Fruit fly (Drosophila melanogaster) whole organism, embryonic: ENCODE results near the gene CG34429.

ENCODE experiments used
- CG11504 ChIP-seq: fragments of 200-800 bp; sonication (Bioruptor generic); optimal IDR thresholded peaks from 3 replicates; lab custom pipeline; 2019; ENCODE audit warnings: missing biosample characterization, mild to moderate bottlenecking, missing genetic modification characterization, moderate library complexity
- CG12299 ChIP-seq: fragments of 200-800 bp; sonication (Bioruptor generic); optimal IDR thresholded peaks from 2 replicates; lab custom pipeline; 2018; ENCODE audit warnings: missing biosample characterization, mild to moderate bottlenecking, missing genetic modification characterization
- CG12659 ChIP-seq: fragments of 200-800 bp; sonication (Bioruptor generic); optimal IDR thresholded peaks from 3 replicates; lab custom pipeline; 2017; ENCODE audit warnings: mild to moderate bottlenecking, missing biosample characterization, missing genetic modification reagents, missing genetic modification characterization
- CG12942 ChIP-seq: fragments of 200-800 bp; sonication (Bioruptor generic); optimal IDR thresholded peaks from 3 replicates; lab custom pipeline; 2016; ENCODE audit warnings: missing biosample characterization, missing genetic modification characterization
- CG13123 ChIP-seq: fragments of 200-800 bp; sonication (Bioruptor generic); optimal IDR thresholded peaks from 2 replicates; lab custom pipeline; 2016; ENCODE audit warnings: missing biosample characterization, missing genetic modification characterization
- CG13296 ChIP-seq: fragments of 200-800 bp; sonication (Bioruptor generic); optimal IDR thresholded peaks from 3 replicates; lab custom pipeline; 2018; ENCODE audit warnings: missing biosample characterization, mild to moderate bottlenecking, missing genetic modification characterization
- CG13424 ChIP-seq: fragments of 200-800 bp; sonication (Bioruptor generic); optimal IDR thresholded peaks from 2 replicates; lab custom pipeline; 2019; ENCODE audit warnings: missing biosample characterization, mild to moderate bottlenecking, missing genetic modification characterization, moderate library complexity
- CG14014 ChIP-seq: fragments of 200-800 bp; sonication (Bioruptor generic); IDR thresholded peaks from 2 replicates; pipeline ENCODE4 v1.3.6; 2022; ENCODE audit warnings: missing biosample characterization, missing genetic modification characterization
- CG14710 ChIP-seq: fragments of 200-800 bp; sonication (Bioruptor generic); optimal IDR thresholded peaks from 3 replicates; lab custom pipeline; 2019; ENCODE audit warnings: missing biosample characterization, mild to moderate bottlenecking, missing genetic modification characterization, moderate library complexity
- CG14965 ChIP-seq: fragments of 200-800 bp; sonication (Bioruptor generic); optimal IDR thresholded peaks from 2 replicates; lab custom pipeline; 2016; ENCODE audit warnings: missing biosample characterization, missing genetic modification characterization, borderline replicate concordance
- CG1603 ChIP-seq: fragments of 200-800 bp; sonication (Bioruptor generic); optimal IDR thresholded peaks from 2 replicates; lab custom pipeline; 2019; ENCODE audit warnings: missing biosample characterization, mild to moderate bottlenecking, missing genetic modification characterization, moderate library complexity
- CG16815 ChIP-seq: fragments of 200-800 bp; sonication (Bioruptor generic); optimal IDR thresholded peaks from 3 replicates; lab custom pipeline; 2017; ENCODE audit warnings: missing biosample characterization, mild to moderate bottlenecking, missing genetic modification characterization
- CG17186 ChIP-seq: fragments of 200-800 bp; sonication (Bioruptor generic); optimal IDR thresholded peaks from 3 replicates; lab custom pipeline; 2017; ENCODE audit warnings: missing biosample characterization, missing genetic modification reagents, missing genetic modification characterization
- CG17568 ChIP-seq: fragments of 200-800 bp; sonication (Bioruptor generic); optimal IDR thresholded peaks from 2 replicates; lab custom pipeline; 2018; ENCODE audit warnings: missing biosample characterization, mild to moderate bottlenecking, missing genetic modification characterization, moderate library complexity
- CG17829 ChIP-seq: fragments of 200-800 bp; optimal IDR thresholded peaks from 2 replicates; lab custom pipeline; 2019; ENCODE audit warnings: missing biosample characterization, mild to moderate bottlenecking, missing genetic modification characterization, moderate library complexity
- CG17912 ChIP-seq: fragments of 200-800 bp; sonication (Bioruptor generic); optimal IDR thresholded peaks from 2 replicates; lab custom pipeline; 2018; ENCODE audit warnings: missing biosample characterization, mild to moderate bottlenecking, missing genetic modification characterization
- CG1792 ChIP-seq: fragments of 200-800 bp; sonication (Bioruptor generic); optimal IDR thresholded peaks from 2 replicates; lab custom pipeline; 2016; ENCODE audit warnings: missing biosample characterization, missing genetic modification characterization
- CG1832 ChIP-seq: fragments of 200-800 bp; sonication (Bioruptor generic); optimal IDR thresholded peaks from 2 replicates; lab custom pipeline; 2017; ENCODE audit warnings: missing biosample characterization, mild to moderate bottlenecking, missing genetic modification characterization, inconsistent platforms
- CG31365 ChIP-seq: fragments of 200-800 bp; sonication (Bioruptor generic); optimal IDR thresholded peaks from 2 replicates; lab custom pipeline; 2018; ENCODE audit warnings: missing biosample characterization, mild to moderate bottlenecking, missing genetic modification characterization
- CG42726 ChIP-seq: fragments of 200-800 bp; sonication (Bioruptor generic); IDR thresholded peaks from 2 replicates; pipeline ENCODE4 v1.3.6; 2022; ENCODE audit warnings: missing biosample characterization, missing genetic modification characterization; ENCODE audit not compliant: partially characterized antibody
- CG4360 ChIP-seq: fragments of 200-800 bp; sonication (Bioruptor generic); IDR thresholded peaks from 2 replicates; pipeline ENCODE4 v1.3.6; 2022; ENCODE audit warnings: missing biosample characterization, missing genetic modification characterization
- CG43689 ChIP-seq: fragments of 200-800 bp; sonication (Bioruptor generic); IDR thresholded peaks from 2 replicates; pipeline ENCODE4 v1.3.6; 2022; ENCODE audit warnings: missing biosample characterization, missing genetic modification characterization
- CG8944 ChIP-seq: fragments of 200-800 bp; sonication (Bioruptor generic); optimal IDR thresholded peaks from 3 replicates; lab custom pipeline; 2016; ENCODE audit warnings: missing biosample characterization, missing genetic modification characterization
- CTCF ChIP-seq: fragments of 200-800 bp; sonication (Bioruptor generic); optimal IDR thresholded peaks from 2 replicates; lab custom pipeline; 2017; ENCODE audit warnings: missing biosample characterization, mild to moderate bottlenecking, missing genetic modification characterization, moderate library complexity
- Chrac-16 ChIP-seq: fragments of 200-800 bp; sonication (Bioruptor generic); optimal IDR thresholded peaks from 3 replicates; lab custom pipeline; 2016; ENCODE audit warnings: missing biosample characterization, missing genetic modification characterization
- Dip3 ChIP-seq: fragments of 200-800 bp; sonication (Bioruptor generic); optimal IDR thresholded peaks from 3 replicates; lab custom pipeline; 2016; ENCODE audit warnings: missing biosample characterization, missing genetic modification characterization
- E2f2 ChIP-seq: fragments of 200-800 bp; sonication (Bioruptor generic); IDR thresholded peaks from 2 replicates; pipeline ENCODE4 v1.3.6; 2022; ENCODE audit warnings: missing biosample characterization, missing genetic modification characterization
- Eip74EF ChIP-seq, 2 experiments: fragments of 200-800 bp in 1 of 2; fragments of >200 bp in 1 of 2; sonication (Bioruptor generic) in 1 of 2; optimal IDR thresholded peaks; 2 replicates each; lab custom pipeline; 2017 to 2019; ENCODE audit warnings: missing biosample characterization in 2 of 2, missing genetic modification characterization in 2 of 2, mild to moderate bottlenecking in 1 of 2, moderate library complexity in 1 of 2
- Fer2 ChIP-seq: fragments of 200-800 bp; sonication (Bioruptor generic); optimal IDR thresholded peaks from 2 replicates; lab custom pipeline; 2018; ENCODE audit warnings: missing biosample characterization, mild to moderate bottlenecking, missing genetic modification characterization, moderate library complexity
- Hmx ChIP-seq: fragments of 200-800 bp; sonication (Bioruptor generic); optimal IDR thresholded peaks from 2 replicates; lab custom pipeline; 2016; ENCODE audit warnings: missing biosample characterization, missing genetic modification characterization
- Mes4 ChIP-seq: fragments of 200-800 bp; sonication (Bioruptor generic); optimal IDR thresholded peaks from 2 replicates; lab custom pipeline; 2016; ENCODE audit warnings: missing biosample characterization, missing genetic modification characterization
- Oaz ChIP-seq: fragments of 200-800 bp; sonication (Bioruptor generic); IDR thresholded peaks from 2 replicates; pipeline ENCODE4 v1.3.6; 2022; ENCODE audit warnings: missing biosample characterization, missing genetic modification characterization
- Scr ChIP-seq: fragments of 200-800 bp; sonication (Bioruptor generic); IDR thresholded peaks from 2 replicates; pipeline ENCODE4 v1.3.6; 2022; ENCODE audit warnings: missing biosample characterization, missing genetic modification characterization; ENCODE audit not compliant: partially characterized antibody
- Stat92E ChIP-seq, 3 experiments: fragments of >200 bp in 2 of 3; fragments of 200-800 bp in 1 of 3; sonication (Bioruptor generic) in 1 of 3; optimal IDR thresholded peaks; 2 replicates each; lab custom pipeline; 2017 to 2019; ENCODE audit warnings: missing biosample characterization in 3 of 3, missing genetic modification characterization in 3 of 3, mild to moderate bottlenecking in 1 of 3, moderate library complexity in 1 of 3
- Xrp1 ChIP-seq: fragments of 200-800 bp; sonication (Bioruptor generic); IDR thresholded peaks from 2 replicates; pipeline ENCODE4 v1.3.6; 2022; ENCODE audit warnings: missing biosample characterization, missing genetic modification characterization
- ato ChIP-seq: fragments of 200-800 bp; sonication (Bioruptor generic); IDR thresholded peaks from 2 replicates; pipeline ENCODE4 v1.3.6; 2022; ENCODE audit warnings: missing biosample characterization, missing genetic modification characterization; ENCODE audit not compliant: partially characterized antibody
- bigmax ChIP-seq: fragments of 200-800 bp; sonication (Bioruptor generic); optimal IDR thresholded peaks from 2 replicates; lab custom pipeline; 2018; ENCODE audit warnings: missing biosample characterization, mild to moderate bottlenecking, missing genetic modification characterization
- chn ChIP-seq: fragments of 200-800 bp; sonication (Bioruptor generic); optimal IDR thresholded peaks from 2 replicates; lab custom pipeline; 2016; ENCODE audit warnings: missing biosample characterization, missing genetic modification characterization
- corto ChIP-seq: fragments of 200-800 bp; sonication (Bioruptor generic); optimal IDR thresholded peaks from 2 replicates; lab custom pipeline; 2016; ENCODE audit warnings: missing biosample characterization, mild to moderate bottlenecking, missing genetic modification characterization, moderate library complexity
- dan ChIP-seq: fragments of 200-800 bp; sonication (Bioruptor generic); IDR thresholded peaks from 2 replicates; pipeline ENCODE4 v1.3.6; 2022; ENCODE audit warnings: missing biosample characterization, missing genetic modification characterization
- dysf ChIP-seq: fragments of 200-800 bp; sonication (Bioruptor generic); IDR thresholded peaks from 3 replicates; pipeline ENCODE4 v1.3.6; 2022; ENCODE audit warnings: missing biosample characterization, missing genetic modification characterization
- fu2 ChIP-seq: fragments of 200-800 bp; sonication (Bioruptor generic); optimal IDR thresholded peaks from 2 replicates; lab custom pipeline; 2016; ENCODE audit warnings: missing biosample characterization, missing genetic modification characterization
- ken ChIP-seq: fragments of 200-800 bp; sonication (Bioruptor generic); IDR thresholded peaks from 3 replicates; pipeline ENCODE4 v1.3.6; 2022; ENCODE audit warnings: missing biosample characterization, missing genetic modification characterization
- otp ChIP-seq: fragments of 200-800 bp; sonication (Bioruptor generic); IDR thresholded peaks from 3 replicates; pipeline ENCODE4, ENCODE4 v1.3.6; 2022; ENCODE audit warnings: missing biosample characterization, missing genetic modification characterization
- pan ChIP-seq, 4 experiments: fragments of >200 bp in 3 of 4; fragments of 200-800 bp in 1 of 4; sonication (Bioruptor generic) in 1 of 4; optimal IDR thresholded peaks in 3 of 4; IDR thresholded peaks in 1 of 4; 2 replicates each; pipeline versions ENCODE4 v1.3.6 to Lab custom; 2017 to 2022; ENCODE audit warnings: missing biosample characterization in 2 of 4, missing genetic modification characterization in 2 of 4, mixed read lengths in 1 of 4
- salm ChIP-seq: fragments of 200-800 bp; sonication (Bioruptor generic); optimal IDR thresholded peaks from 2 replicates; lab custom pipeline; 2018; ENCODE audit warnings: missing biosample characterization, mild to moderate bottlenecking, missing genetic modification characterization
- seq ChIP-seq: fragments of 200-800 bp; sonication (Bioruptor generic); IDR thresholded peaks from 2 replicates; pipeline ENCODE4 v1.3.6; 2022; ENCODE audit warnings: missing biosample characterization, missing genetic modification characterization
- tna ChIP-seq: fragments of 200-800 bp; sonication (Bioruptor generic); IDR thresholded peaks from 2 replicates; pipeline ENCODE4 v1.3.6; 2022; ENCODE audit warnings: missing biosample characterization, missing genetic modification characterization; ENCODE audit not compliant: partially characterized antibody
- twi ChIP-seq: fragments of 200-800 bp; optimal IDR thresholded peaks from 2 replicates; lab custom pipeline; 2019; ENCODE audit warnings: missing biosample characterization, mild to moderate bottlenecking, missing genetic modification characterization, moderate library complexity

The CG34429 gene

dm6 chr3L:13017803-13018324, 45.0 kb upstream of the CG34429 start, which contains the start of the genes mRpL20 and Icmt (continued):
- TF ChIP-seq CG13123 (GFP tag; lab: Kevin White, UChicago) (peak; percentile 80), Fer2 (tag; lab: Kevin White, UChicago) (peak; percentile 60), CTCF (peak; percentile 37), Hmx (peak; percentile 34), ken (peak; percentile 97), CG12659 (GFP tag; lab: Kevin White, UChicago) (peak; percentile 96), CG14014 (GFP tag; lab: Robert Waterston, UW) (peak; percentile 92), CG16815 (GFP tag; lab: Kevin White, UChicago) (peak; percentile 88), CG1832 (GFP tag; lab: Kevin White, UChicago) (no peak), corto (GFP tag; lab: Kevin White, UChicago) (peak; percentile 52), Mes4 (GFP tag; lab: Kevin White, UChicago) (no peak), Oaz (GFP tag; lab: Robert Waterston, UW) (peak; percentile 93), CG17186 (GFP tag; lab: Kevin White, UChicago) (no peak), Scr (GFP tag; lab: Robert Waterston, UW) (peak; percentile 85), dysf (GFP tag; lab: Robert Waterston, UW) (peak; percentile 97), fu2 (no peak), CG13296 (peak; percentile 85), Dip3 (GFP tag; lab: Kevin White, UChicago) (peak; percentile 35), ato (GFP tag; lab: Robert Waterston, UW) (no peak; the same call in 1 of the 2 replicates), E2f2 (GFP tag; lab: Robert Waterston, UW) (peak; percentile 84), CG1792 (no peak), Eip74EF (GFP tag; optimal IDR thresholded peaks at IDR 0.05; lab: Kevin White, UChicago) (peak in 1 of 2 experiments; percentile 90), Chrac-16 (GFP tag; lab: Kevin White, UChicago) (peak; percentile 87), CG17829 (tag; lab: Kevin White, UChicago) (peak; percentile 92), dan (peak; percentile 80), CG17568 (peak; percentile 81), CG42726 (GFP tag; lab: Robert Waterston, UW) (no peak), CG14965 (GFP tag; lab: Kevin White, UChicago) (no peak), CG43689 (GFP tag; lab: Robert Waterston, UW) (peak; percentile 95), CG12942 (GFP tag; lab: Kevin White, UChicago) (peak; percentile 88), bigmax (GFP tag; lab: Kevin White, UChicago) (peak; percentile 77), CG17912 (GFP tag; lab: Kevin White, UChicago) (no peak), CG8944 (peak; percentile 38), tna (GFP tag; lab: Robert Waterston, UW) (peak; percentile 80), CG14710 (tag; lab: Kevin White, UChicago) (peak; percentile 80), Xrp1 (GFP tag; lab: Robert Waterston, UW) (peak; percentile 97), twi (peak; percentile 85), otp (no peak; the same call in none of the 3 replicates), CG12299 (tag; lab: Kevin White, UChicago) (peak; percentile 94), Stat92E (GFP tag; optimal IDR thresholded peaks at IDR 0.05; lab: Kevin White, UChicago) (peak in 1 of 3 experiments; percentile 82), chn (GFP tag; lab: Kevin White, UChicago) (peak; percentile 75), CG4360 (GFP tag; lab: Robert Waterston, UW) (peak; percentile 79), CG11504 (tag; lab: Kevin White, UChicago) (peak; percentile 91), CG31365 (tag; lab: Kevin White, UChicago) (peak; percentile 1), CG1603 (peak; percentile 57), seq (GFP tag; lab: Robert Waterston, UW) (peak; percentile 92), salm (tag; lab: Kevin White, UChicago) (peak; percentile 92), pan (optimal IDR thresholded peaks at IDR 0.05; lab: Kevin White, UChicago) (no peak), pan (GFP tag; optimal IDR thresholded peaks at IDR 0.05 in 1 of 2, IDR thresholded peaks at IDR 0.05 in 1 of 2) (peak in 1 of 2 experiments; percentile 98), CG13424 (tag; lab: Kevin White, UChicago) (peak; percentile 95)
